Fruit fly (Drosophila melanogaster): ENCODE measurements around the gene D19B.

Gene D19B

DNA sequence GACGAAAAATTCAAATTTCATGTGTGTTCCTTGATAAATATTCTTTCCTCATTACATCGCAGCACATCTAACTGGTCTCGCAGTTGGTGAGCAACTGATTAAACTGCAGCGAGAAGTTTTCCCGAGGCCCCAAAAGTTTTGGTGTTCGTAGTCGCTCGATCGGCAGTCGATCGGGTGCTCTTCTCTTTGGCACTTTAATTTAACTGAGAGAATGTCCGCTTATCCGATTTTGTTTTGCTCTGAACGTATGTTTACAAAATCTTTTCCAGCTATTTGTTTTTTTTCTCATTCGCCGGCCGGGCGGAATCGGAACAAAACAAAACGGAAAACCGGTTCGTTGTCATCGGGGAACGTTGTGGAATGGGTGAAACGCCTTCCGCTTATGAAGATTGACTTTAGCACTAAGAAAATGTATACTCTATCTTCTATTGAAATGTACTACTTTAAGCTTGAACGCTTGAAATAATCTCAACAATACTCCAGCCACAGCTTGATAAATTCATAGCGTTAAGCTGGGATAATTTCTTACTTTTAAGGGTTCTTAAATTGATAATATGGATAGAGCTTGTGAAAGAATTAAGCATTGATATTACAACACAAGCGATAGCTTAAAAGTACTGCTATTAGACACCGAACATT is 33.9 kb upstream of the D19B start (continued):
- TF ChIP-seq CG12071 (GFP tag; optimal IDR thresholded peaks at IDR 0.05) (peak; percentile 60), TFAM (GFP tag; optimal IDR thresholded peaks at IDR 0.05) (no peak), pb (GFP tag; optimal IDR thresholded peaks at IDR 0.05) (no peak), NK7.1 (GFP tag; optimal IDR thresholded peaks at IDR 0.05) (no peak), H2.0 (GFP tag; IDR thresholded peaks at IDR 0.05) (no peak), CG9609 (GFP tag; optimal IDR thresholded peaks at IDR 0.05) (no peak), fd3F (GFP tag; optimal IDR thresholded peaks at IDR 0.05) (no peak), CG17328 (GFP tag; IDR thresholded peaks at IDR 0.05) (no peak), gsb (GFP tag; IDR thresholded peaks at IDR 0.05) (no peak), wdn (GFP tag; IDR thresholded peaks at IDR 0.05) (no peak), CG8089 (GFP tag; optimal IDR thresholded peaks at IDR 0.05) (no peak), Elba2 (GFP tag; optimal IDR thresholded peaks at IDR 0.05) (no peak), twi (tag; optimal IDR thresholded peaks at IDR 0.05) (no peak), CG6654 (GFP tag; optimal IDR thresholded peaks at IDR 0.05) (peak; percentile 75), CG13894 (tag; optimal IDR thresholded peaks at IDR 0.05) (no peak), HLH54F (GFP tag; optimal IDR thresholded peaks at IDR 0.05) (no peak), HLH3B (GFP tag; IDR thresholded peaks at IDR 0.05) (no peak), Deaf1 (tag; optimal IDR thresholded peaks at IDR 0.05) (peak; percentile 96), tx (GFP tag; optimal IDR thresholded peaks at IDR 0.05) (no peak), hb (GFP tag; IDR thresholded peaks at IDR 0.05; ENCODE audit: partially characterized antibody) (no peak), otp (GFP tag; IDR thresholded peaks at IDR 0.05) (peak; percentile 13; the same call in 1 of the 3 replicates), sug (tag; optimal IDR thresholded peaks at IDR 0.05) (no peak), trem (tag; optimal IDR thresholded peaks at IDR 0.05) (no peak), Dll (GFP tag; IDR thresholded peaks at IDR 0.05; ENCODE audit: partially characterized antibody) (peak; percentile 57; the same call in 2 of the 4 replicates), caup (GFP tag; optimal IDR thresholded peaks at IDR 0.05; ENCODE audit: severe bottlenecking) (no peak), Mrtf (GFP tag; IDR thresholded peaks at IDR 0.05) (no peak), Dek (tag; optimal IDR thresholded peaks at IDR 0.05) (no peak), HmgD (GFP tag; optimal IDR thresholded peaks at IDR 0.05) (no peak), croc (GFP tag; conservative IDR thresholded peaks at IDR 0.05) (no peak), CG15269 (tag; optimal IDR thresholded peaks at IDR 0.05) (no peak), CG17802 (tag; optimal IDR thresholded peaks at IDR 0.05) (no peak), cas (GFP tag; IDR thresholded peaks at IDR 0.05) (no peak), CG2889 (GFP tag; IDR thresholded peaks at IDR 0.05) (no peak), CG10267 (tag; optimal IDR thresholded peaks at IDR 0.05) (no peak), sob (GFP tag; IDR thresholded peaks at IDR 0.05) (no peak), CG16815 (GFP tag; optimal IDR thresholded peaks at IDR 0.05) (no peak), vnd (GFP tag; IDR thresholded peaks at IDR 0.05; ENCODE audit: partially characterized antibody) (no peak), CG2120 (GFP tag; optimal IDR thresholded peaks at IDR 0.05) (no peak), GATAe (GFP tag; conservative IDR thresholded peaks at IDR 0.05) (no peak), Aef1 (GFP tag; IDR thresholded peaks at IDR 0.05) (no peak), CG4730 (GFP tag; IDR thresholded peaks at IDR 0.05) (no peak), Max (GFP tag; optimal IDR thresholded peaks at IDR 0.05) (no peak), D19B (GFP tag; optimal IDR thresholded peaks at IDR 0.05) (no peak), CG8359 (GFP tag; optimal IDR thresholded peaks at IDR 0.05; ENCODE audit: borderline replicate concordance) (no peak), CG18476 (GFP tag; optimal IDR thresholded peaks at IDR 0.05) (no peak), CG3407 (GFP tag; optimal IDR thresholded peaks at IDR 0.05) (no peak), jigr1 (GFP tag; IDR thresholded peaks at IDR 0.05) (no peak), CG18764 (GFP tag; optimal IDR thresholded peaks at IDR 0.05) (no peak), chinmo (GFP tag; IDR thresholded peaks at IDR 0.05; ENCODE audit: partially characterized antibody) (peak; percentile 93), tap (tag; optimal IDR thresholded peaks at IDR 0.05) (no peak), Oaz (GFP tag; IDR thresholded peaks at IDR 0.05) (no peak)

Measured in whole organism, embryonic.